Fruit fly (Drosophila melanogaster): ENCODE data around the gene CG17928.

DNA sequence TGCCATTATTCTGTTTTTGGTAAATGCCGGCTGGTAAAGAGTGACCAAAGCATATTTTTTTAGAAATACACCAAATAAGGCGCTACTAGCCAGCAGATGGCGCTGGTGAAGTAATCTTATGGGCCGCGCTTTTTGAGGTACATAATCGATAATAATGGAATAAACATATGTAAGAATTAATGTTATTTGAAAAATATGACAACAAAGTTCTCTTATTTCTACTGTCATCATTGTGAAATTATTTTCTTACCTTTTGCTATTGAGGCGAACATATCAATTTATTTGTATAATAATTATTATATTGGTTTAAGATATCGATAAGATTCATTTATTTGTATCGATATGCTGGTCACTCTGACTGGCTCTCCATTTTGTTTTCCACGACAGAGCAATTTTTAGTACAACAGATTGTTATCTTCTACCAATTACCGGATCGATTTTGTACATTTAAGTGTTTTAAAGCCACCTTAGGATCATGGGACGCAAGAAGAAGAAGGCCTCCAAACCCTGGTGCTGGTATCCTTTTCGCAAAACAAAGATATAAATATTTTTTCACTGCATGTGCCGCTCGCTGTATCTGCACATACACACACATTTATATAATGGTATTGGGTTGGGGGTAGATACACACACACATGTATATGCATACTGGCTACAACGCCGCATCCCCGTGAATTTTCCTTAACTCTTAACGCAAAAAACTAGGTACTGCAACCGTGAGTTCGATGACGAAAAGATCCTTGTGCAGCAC lies 48.1 kb upstream of the CG17928 start, which contains the start of the genes LSm7 and BuGZ:
- TF ChIP-seq CG3281 (GFP tag; optimal IDR thresholded peaks at IDR 0.05) (no peak), CG4404 (GFP tag; IDR thresholded peaks at IDR 0.05) (no peak), slou (GFP tag; optimal IDR thresholded peaks at IDR 0.05) (peak; percentile 23), CG4328 (GFP tag; optimal IDR thresholded peaks at IDR 0.05) (no peak), Dfd (GFP tag; optimal IDR thresholded peaks at IDR 0.05) (no peak)
